Fruit fly (Drosophila melanogaster): Measurements from ENCODE around the gene CG11444.

Gene CG11444

dm6 chrX:4581769-4582168 is 27.6 kb upstream of the CG11444 start (continued):
- TF ChIP-seq CG11695 (GFP tag; IDR thresholded peaks at IDR 0.05) (0 out of 3 replicates have a peak, but pooled peaks have one; percentile 30), az2 (GFP tag; optimal IDR thresholded peaks at IDR 0.05) (peak; percentile 35), dmrt11E (tag; optimal IDR thresholded peaks at IDR 0.05) (peak; percentile 74), lmd (GFP tag; IDR thresholded peaks at IDR 0.05) (peak; percentile 37; the same call in 1 of the 2 replicates), Spps (tag; optimal IDR thresholded peaks at IDR 0.05) (peak; percentile 32), Six4 (GFP tag; optimal IDR thresholded peaks at IDR 0.05) (no peak), ttk (GFP tag; IDR thresholded peaks at IDR 0.05) (peak; percentile 32; the same call in 1 of the 2 replicates), Nf-YB (GFP tag; optimal IDR thresholded peaks at IDR 0.05) (peak; percentile 52), phol (tag; optimal IDR thresholded peaks at IDR 0.05) (peak; percentile 59), D19A (tag; optimal IDR thresholded peaks at IDR 0.05) (peak; percentile 32), CG32772 (GFP tag; IDR thresholded peaks at IDR 0.05) (peak; percentile 23; the same call in 1 of the 2 replicates), CG11504 (tag; optimal IDR thresholded peaks at IDR 0.05) (peak; percentile 62), row (GFP tag; IDR thresholded peaks at IDR 0.05) (peak; percentile 55), CG3407 (GFP tag; optimal IDR thresholded peaks at IDR 0.05) (peak; percentile 9), Max (GFP tag; optimal IDR thresholded peaks at IDR 0.05) (no peak), Hsf (GFP tag; optimal IDR thresholded peaks at IDR 0.05) (peak; percentile 6), CG34422 (GFP tag; IDR thresholded peaks at IDR 0.05) (peak; percentile 34; the same call in 1 of the 3 replicates), Fer3 (tag; optimal IDR thresholded peaks at IDR 0.05) (no peak), slou (GFP tag; optimal IDR thresholded peaks at IDR 0.05) (no peak), CG13424 (tag; optimal IDR thresholded peaks at IDR 0.05) (peak; percentile 50), grau (tag; optimal IDR thresholded peaks at IDR 0.05) (peak; percentile 22), Eip74EF (GFP tag; optimal IDR thresholded peaks at IDR 0.05) (no peak), CG1024 (GFP tag; IDR thresholded peaks at IDR 0.05) (no peak), Camta (GFP tag; optimal IDR thresholded peaks at IDR 0.05) (peak; percentile 9), CG15601 (tag; optimal IDR thresholded peaks at IDR 0.05) (peak; percentile 59), CG1529 (GFP tag; optimal IDR thresholded peaks at IDR 0.05) (peak; percentile 36), nmo (GFP tag; optimal IDR thresholded peaks at IDR 0.05) (peak; percentile 65), Mes4 (GFP tag; optimal IDR thresholded peaks at IDR 0.05) (no peak), Lhr (GFP tag; optimal IDR thresholded peaks at IDR 0.05) (peak; percentile 35), Hr51 (GFP tag; optimal IDR thresholded peaks at IDR 0.05) (peak in 1 of 2 experiments; percentile 6), gro (GFP tag; optimal IDR thresholded peaks at IDR 0.05) (no peak), CG12744 (GFP tag; optimal IDR thresholded peaks at IDR 0.05) (no peak), cato (GFP tag; optimal IDR thresholded peaks at IDR 0.05; ENCODE audit: borderline replicate concordance) (peak; percentile 12), wor (GFP tag; IDR thresholded peaks at IDR 0.05) (0 out of 2 replicates have a peak, but pooled peaks have one; percentile 20), CG4820 (GFP tag; optimal IDR thresholded peaks at IDR 0.05) (peak; percentile 45), aop (GFP tag; IDR thresholded peaks at IDR 0.05) (no peak), CG17328 (GFP tag; IDR thresholded peaks at IDR 0.05) (peak; percentile 41), chif (GFP tag; optimal IDR thresholded peaks at IDR 0.05) (peak in 1 of 2 experiments; percentile 28), CG12219 (GFP tag; optimal IDR thresholded peaks at IDR 0.05) (no peak), Xrp1 (GFP tag; IDR thresholded peaks at IDR 0.05) (peak; percentile 73), CG14667 (GFP tag; IDR thresholded peaks at IDR 0.05) (0 out of 2 replicates have a peak, but pooled peaks have one; percentile 27), bab2 (GFP tag; optimal IDR thresholded peaks at IDR 0.05) (peak; percentile 12), CG10959 (GFP tag; IDR thresholded peaks at IDR 0.05) (peak; percentile 48; the same call in 1 of the 2 replicates), dysf (GFP tag; IDR thresholded peaks at IDR 0.05) (peak; percentile 42; the same call in 2 of the 3 replicates), Med (GFP tag) (peak; percentile 46), onecut (GFP tag; IDR thresholded peaks at IDR 0.05) (no peak), Ada2b (GFP tag; IDR thresholded peaks at IDR 0.05) (0 out of 2 replicates have a peak, but pooled peaks have one; percentile 19), CG13123 (GFP tag; optimal IDR thresholded peaks at IDR 0.05) (no peak), sim (GFP tag; IDR thresholded peaks at IDR 0.05) (0 out of 2 replicates have a peak, but pooled peaks have one; percentile 17), Pdp1 (GFP tag; optimal IDR thresholded peaks at IDR 0.05) (peak; percentile 10 to 21)

Measured in whole organism, embryonic.